Worm (Caenorhabditis elegans) whole organism, L4 larva: ENCODE data around the gene W07A12.4.

Experiments used
- F26F4.8 ChIP-seq: fragments of 200-800 bp; sonication (Bioruptor generic); conservative IDR thresholded peaks from 2 replicates; pipeline ENCODE4 v1.3.6; 2022; ENCODE audit warnings: missing genetic modification characterization, missing compliant biosample characterization
- F44E2.7 ChIP-seq: fragments of 200-800 bp; sonication (Bioruptor generic); IDR thresholded peaks from 2 replicates; pipeline ENCODE4 v2.1.2; 2022; ENCODE audit warnings: missing genetic modification characterization, missing compliant biosample characterization
- T20F7.1 ChIP-seq: fragments of 200-800 bp; sonication (Bioruptor generic); optimal IDR thresholded peaks from 2 replicates; lab custom pipeline; 2018; ENCODE audit warnings: mild to moderate bottlenecking, missing genetic modification characterization, missing compliant biosample characterization
- Y105C5A.15 ChIP-seq: fragments of 200-800 bp; sonication (Bioruptor generic); IDR thresholded peaks from 2 replicates; pipeline ENCODE4 v1.3.6; 2022; ENCODE audit warnings: missing genetic modification characterization, missing compliant biosample characterization
- ZK337.2 ChIP-seq: fragments of 200-800 bp; sonication (Bioruptor generic); IDR thresholded peaks from 2 replicates; pipeline ENCODE4 v1.3.6; 2022; ENCODE audit warnings: missing genetic modification reagents, missing genetic modification characterization, missing compliant biosample characterization
- aly-2 ChIP-seq: sonication (generic microtip); optimal IDR thresholded peaks from 2 replicates; lab custom pipeline; 2018; ENCODE audit warnings: missing biosample characterization, missing genetic modification characterization
- ama-1 ChIP-seq: fragments of 150-350 bp; optimal IDR thresholded peaks from 2 replicates; lab custom pipeline; 2014; ENCODE audit warnings: inconsistent platforms, mixed read lengths
- arid-1 ChIP-seq: fragments of 200-800 bp; sonication (Bioruptor generic); conservative IDR thresholded peaks from 2 replicates; pipeline ENCODE4 v1.3.6; 2022; ENCODE audit warnings: missing genetic modification reagents, missing genetic modification characterization, missing compliant biosample characterization
- attf-4 ChIP-seq: sonication (generic microtip); optimal IDR thresholded peaks from 3 replicates; lab custom pipeline; 2017; ENCODE audit warnings: missing biosample characterization, missing genetic modification characterization
- ceh-20 ChIP-seq: fragments of 200-800 bp; sonication (Bioruptor generic); IDR thresholded peaks from 2 replicates; pipeline ENCODE4 v1.3.6; 2022; ENCODE audit warnings: missing genetic modification reagents, missing genetic modification characterization, missing compliant biosample characterization
- ceh-28 ChIP-seq: fragments of 150-350 bp; optimal IDR thresholded peaks from 2 replicates; lab custom pipeline; 2014; ENCODE audit warnings: missing biosample characterization, missing genetic modification reagents, missing genetic modification characterization
- ceh-62 ChIP-seq: sonication (generic microtip); optimal IDR thresholded peaks from 2 replicates; lab custom pipeline; 2017; ENCODE audit warnings: missing biosample characterization, missing genetic modification characterization
- cey-2 ChIP-seq: sonication (generic microtip); optimal IDR thresholded peaks from 3 replicates; lab custom pipeline; 2017; ENCODE audit warnings: missing genetic modification characterization, mild to moderate bottlenecking, missing compliant biosample characterization, antibody characterized with exemption, borderline replicate concordance; ENCODE audit not compliant: insufficient read depth
- daf-16 ChIP-seq, 3 experiments: sonication (generic microtip); optimal IDR thresholded peaks; 2 replicates each; lab custom pipeline; 2016 to 2017; ENCODE audit warnings: missing genetic modification characterization in 3 of 3, missing genetic modification reagents in 3 of 3, mild to moderate bottlenecking in 2 of 3, missing compliant biosample characterization in 2 of 3, missing biosample characterization in 1 of 3, moderate library complexity in 1 of 3
- dmd-9 ChIP-seq: fragments of 200-800 bp; sonication (Bioruptor generic); IDR thresholded peaks from 2 replicates; pipeline ENCODE4 v1.3.6; 2022; ENCODE audit warnings: missing genetic modification reagents, missing genetic modification characterization, missing compliant biosample characterization
- dpl-1 ChIP-seq: fragments of 150-350 bp; optimal IDR thresholded peaks from 2 replicates; lab custom pipeline; 2014; ENCODE audit warnings: missing biosample characterization, missing genetic modification reagents, missing genetic modification characterization
- egl-43 ChIP-seq: fragments of 200-800 bp; sonication (Bioruptor generic); IDR thresholded peaks from 2 replicates; pipeline ENCODE4 v1.3.6; 2022; ENCODE audit warnings: missing genetic modification reagents, missing genetic modification characterization, missing compliant biosample characterization
- fos-1 ChIP-seq: fragments of 150-350 bp; optimal IDR thresholded peaks from 2 replicates; lab custom pipeline; 2014; ENCODE audit warnings: missing biosample characterization, missing genetic modification characterization
- gei-8 ChIP-seq: fragments of 200-800 bp; sonication (Bioruptor generic); optimal IDR thresholded peaks from 2 replicates; lab custom pipeline; 2018; ENCODE audit warnings: mild to moderate bottlenecking, missing genetic modification characterization, missing compliant biosample characterization
- hmg-1.1 ChIP-seq: fragments of 200-800 bp; sonication (Bioruptor generic); IDR thresholded peaks from 2 replicates; pipeline ENCODE4 v1.3.6; 2022; ENCODE audit warnings: missing genetic modification reagents, missing genetic modification characterization, missing compliant biosample characterization
- lim-7 ChIP-seq: fragments of 200-800 bp; sonication (Bioruptor generic); IDR thresholded peaks from 2 replicates; pipeline ENCODE4 v1.3.6; 2022; ENCODE audit warnings: missing genetic modification characterization, missing compliant biosample characterization
- lin-1 ChIP-seq: fragments of 200-800 bp; sonication (Bioruptor generic); IDR thresholded peaks from 2 replicates; pipeline ENCODE4 v1.3.6; 2022; ENCODE audit warnings: missing genetic modification reagents, missing genetic modification characterization, missing compliant biosample characterization
- lin-13 ChIP-seq: fragments of 150-350 bp; optimal IDR thresholded peaks from 2 replicates; lab custom pipeline; 2014; ENCODE audit warnings: missing biosample characterization, missing genetic modification reagents, missing genetic modification characterization
- lin-29 ChIP-seq: fragments of 200-800 bp; sonication (Bioruptor generic); IDR thresholded peaks from 2 replicates; pipeline ENCODE4 v1.3.6; 2022; ENCODE audit warnings: missing genetic modification reagents, missing genetic modification characterization, missing compliant biosample characterization
- lin-39 ChIP-seq: fragments of 150-350 bp; optimal IDR thresholded peaks from 2 replicates; lab custom pipeline; 2014; ENCODE audit warnings: missing biosample characterization, missing genetic modification reagents, missing genetic modification characterization
- madf-5 ChIP-seq, 2 experiments: fragments of 200-800 bp; sonication (Bioruptor generic); IDR thresholded peaks; 2 replicates each; pipeline ENCODE4 v1.3.6; 2022; ENCODE audit warnings: missing compliant biosample characterization in 2 of 2, missing genetic modification characterization in 2 of 2
- madf-9 ChIP-seq: fragments of 200-800 bp; sonication (Bioruptor generic); conservative IDR thresholded peaks from 2 replicates; pipeline ENCODE4 v1.3.6; 2022; ENCODE audit warnings: missing genetic modification reagents, missing genetic modification characterization, missing compliant biosample characterization
- mep-1 ChIP-seq: fragments of 150-350 bp; sonication (generic microtip); optimal IDR thresholded peaks from 3 replicates; lab custom pipeline; 2014; ENCODE audit warnings: missing biosample characterization, missing genetic modification characterization
- mxl-2 ChIP-seq: fragments of 200-800 bp; sonication (Bioruptor generic); conservative IDR thresholded peaks from 2 replicates; pipeline ENCODE4 v1.3.6; 2022; ENCODE audit warnings: missing genetic modification reagents, missing genetic modification characterization, missing compliant biosample characterization
- mxl-3 ChIP-seq: fragments of 200-800 bp; sonication (Bioruptor generic); optimal IDR thresholded peaks from 2 replicates; lab custom pipeline; 2018; ENCODE audit warnings: mild to moderate bottlenecking, missing genetic modification characterization, missing compliant biosample characterization
- nhr-11 ChIP-seq: fragments of 150-350 bp; optimal IDR thresholded peaks from 2 replicates; lab custom pipeline; 2014; ENCODE audit warnings: missing biosample characterization, missing genetic modification characterization
- nhr-111 ChIP-seq: fragments of 200-800 bp; sonication (Bioruptor generic); optimal IDR thresholded peaks from 2 replicates; lab custom pipeline; 2018; ENCODE audit warnings: mild to moderate bottlenecking, missing genetic modification characterization, missing compliant biosample characterization
- nhr-28 ChIP-seq: fragments of 150-350 bp; optimal IDR thresholded peaks from 2 replicates; lab custom pipeline; 2014; ENCODE audit warnings: missing biosample characterization, missing genetic modification characterization
- nhr-41 ChIP-seq: fragments of 200-800 bp; sonication (Bioruptor generic); IDR thresholded peaks from 2 replicates; pipeline ENCODE4 v1.3.6; 2022; ENCODE audit warnings: missing genetic modification reagents, missing genetic modification characterization, missing compliant biosample characterization
- nhr-42 ChIP-seq: fragments of 200-800 bp; sonication (Bioruptor generic); IDR thresholded peaks from 2 replicates; pipeline ENCODE4 v1.3.6; 2022; ENCODE audit warnings: missing genetic modification characterization, missing compliant biosample characterization
- nhr-6 ChIP-seq: fragments of 150-350 bp; optimal IDR thresholded peaks from 2 replicates; lab custom pipeline; 2014; ENCODE audit warnings: missing biosample characterization, missing genetic modification characterization
- pha-4 ChIP-seq, 2 experiments: fragments of 150-350 bp in 1 of 2; fragments of 200-800 bp in 1 of 2; sonication (Bioruptor generic) in 1 of 2; IDR thresholded peaks in 1 of 2; optimal IDR thresholded peaks in 1 of 2; 2 replicates each; pipeline versions ENCODE4 v1.3.6 to Lab custom; 2014 to 2022; ENCODE audit warnings: missing genetic modification characterization in 2 of 2, missing genetic modification reagents in 2 of 2, missing biosample characterization in 1 of 2, missing compliant biosample characterization in 1 of 2
- sdz-12 ChIP-seq: fragments of 200-800 bp; sonication (Bioruptor generic); optimal IDR thresholded peaks from 2 replicates; lab custom pipeline; 2018; ENCODE audit warnings: mild to moderate bottlenecking, missing genetic modification characterization, missing compliant biosample characterization
- set-16 ChIP-seq: fragments of 200-800 bp; sonication (Bioruptor generic); IDR thresholded peaks from 2 replicates; pipeline ENCODE4 v1.3.6; 2022; ENCODE audit warnings: missing genetic modification reagents, missing genetic modification characterization, missing compliant biosample characterization
- skn-1 ChIP-seq: fragments of 150-350 bp; optimal IDR thresholded peaks from 2 replicates; lab custom pipeline; 2014; ENCODE audit warnings: missing biosample characterization, missing genetic modification characterization
- snpc-4 ChIP-seq: fragments of 150-350 bp; optimal IDR thresholded peaks from 2 replicates; lab custom pipeline; 2014; ENCODE audit warnings: missing biosample characterization, missing genetic modification characterization
- tra-1 ChIP-seq: fragments of 200-800 bp; sonication (Bioruptor generic); IDR thresholded peaks from 2 replicates; pipeline ENCODE4 v1.3.6; 2022; ENCODE audit warnings: missing genetic modification reagents, missing genetic modification characterization, missing compliant biosample characterization
- unc-130 ChIP-seq: sonication (generic microtip); optimal IDR thresholded peaks from 2 replicates; lab custom pipeline; 2016; ENCODE audit warnings: missing genetic modification reagents, missing genetic modification characterization, missing compliant biosample characterization
- unc-62 ChIP-seq, 3 experiments: fragments of 150-350 bp in 1 of 3; sonication (generic microtip); optimal IDR thresholded peaks in 2 of 3; peaks in 1 of 3; 1 replicate in 1 of 3; 2 replicates in 2 of 3; lab custom pipeline; 2014 to 2017; ENCODE audit warnings: missing biosample characterization in 3 of 3, missing genetic modification characterization in 3 of 3, missing genetic modification reagents in 3 of 3, missing genotype in 1 of 3
- zfp-2 ChIP-seq: sonication (generic microtip); optimal IDR thresholded peaks from 2 replicates; lab custom pipeline; 2016; ENCODE audit warnings: mild to moderate bottlenecking, missing genetic modification characterization, missing compliant biosample characterization
- zip-11 ChIP-seq: fragments of 200-800 bp; sonication (Bioruptor generic); IDR thresholded peaks from 2 replicates; pipeline ENCODE4 v1.3.6; 2022; ENCODE audit warnings: missing genetic modification characterization, missing compliant biosample characterization
- ztf-11 ChIP-seq: fragments of 150-350 bp; optimal IDR thresholded peaks from 2 replicates; lab custom pipeline; 2014; ENCODE audit warnings: missing biosample characterization, missing genetic modification characterization
- ztf-7 ChIP-seq: fragments of 150-350 bp; optimal IDR thresholded peaks from 2 replicates; lab custom pipeline; 2014; ENCODE audit warnings: missing biosample characterization, missing genetic modification characterization

W07A12.4 gene

ce11 chrII:9111471-9112016 lies 34.5 kb upstream of the W07A12.4 start (continued):
- no peak for TF ChIP-seq ceh-28 (tag; lab: Kevin White, UChicago)
- TF ChIP-seq nhr-11 (tag; lab: Kevin White, UChicago) = no peak
- TF ChIP-seq ztf-11 (tag; lab: Kevin White, UChicago) = no peak
- peak; percentile 14 for TF ChIP-seq mep-1 (tag; lab: Kevin White, UChicago)
- peak; percentile 13 for TF ChIP-seq mxl-3

ce11 chrII:9112851-9113250 lies 33.2 kb upstream of the W07A12.4 start, which contains the start of gene jun-1:
Gene jun-1, plus strand, starts transcription at chrII:9113157.
- TF ChIP-seq sdz-12 (GFP tag; lab: Kevin White, UChicago) = no peak
- no peak for TF ChIP-seq nhr-111 (GFP tag; lab: Kevin White, UChicago)
- TF ChIP-seq egl-43 (GFP tag; lab: Robert Waterston, UW) = no peak
- no peak for TF ChIP-seq ceh-62
- TF ChIP-seq gei-8 = no peak
- TF ChIP-seq ztf-11 (tag; lab: Kevin White, UChicago) = no peak
- TF ChIP-seq dpl-1 (GFP tag; lab: Kevin White, UChicago) = peak; percentile 47
- TF ChIP-seq set-16 (GFP tag; lab: Robert Waterston, UW) = peak; percentile 41
- peak in 1 of 2 experiments; percentile 100 for TF ChIP-seq unc-62 (GFP tag; optimal IDR thresholded peaks at IDR 0.05 in 1 of 2; lab: Kevin White, UChicago)
- no peak for TF ChIP-seq unc-62 (tag; optimal IDR thresholded peaks at IDR 0.05; lab: Kevin White, UChicago)
- peak; percentile 60; the same call in 1 of the 2 replicates for TF ChIP-seq tra-1 (GFP tag; lab: Robert Waterston, UW)
- TF ChIP-seq zfp-2 (tag; lab: Kevin White, UChicago) = no peak
- peak in 1 of 2 experiments; percentile 68 for TF ChIP-seq daf-16 (GFP tag; optimal IDR thresholded peaks at IDR 0.05; lab: Kevin White, UChicago)
- TF ChIP-seq daf-16 (tag; optimal IDR thresholded peaks at IDR 0.05; lab: Kevin White, UChicago) = peak; percentile 23
- TF ChIP-seq nhr-28 = peak; percentile 89
- no peak for TF ChIP-seq arid-1 (GFP tag; lab: Robert Waterston, UW)
- peak; percentile 44 for TF ChIP-seq cey-2 (tag; lab: Kevin White, UChicago)
- no peak for TF ChIP-seq Y105C5A.15 (GFP tag; lab: Robert Waterston, UW)
- TF ChIP-seq lin-13 (GFP tag; lab: Kevin White, UChicago) = no peak
- TF ChIP-seq lin-29 (GFP tag; lab: Robert Waterston, UW) = no peak
- TF ChIP-seq ZK337.2 = no peak
- no peak for TF ChIP-seq dmd-9 (GFP tag; lab: Robert Waterston, UW)
- TF ChIP-seq attf-4 (tag; lab: Kevin White, UChicago) = no peak
- TF ChIP-seq ceh-20 (GFP tag; lab: Robert Waterston, UW) = 0 out of 2 replicates have a peak, but pooled peaks have one; percentile 35
- TF ChIP-seq nhr-6 (tag; lab: Kevin White, UChicago) = peak; percentile 92
- peak; percentile 67; the same call in 1 of the 2 replicates for TF ChIP-seq hmg-1.1 (GFP tag; lab: Robert Waterston, UW)
- peak; percentile 94 for TF ChIP-seq nhr-11 (tag; lab: Kevin White, UChicago)
- TF ChIP-seq skn-1 = no peak
- no peak for TF ChIP-seq snpc-4 (tag; lab: Kevin White, UChicago)
- TF ChIP-seq F26F4.8 = no peak
- no peak for TF ChIP-seq F44E2.7 (GFP tag; lab: Robert Waterston, UW)
- no peak for TF ChIP-seq lin-39
- no peak for TF ChIP-seq madf-5 (GFP tag; IDR thresholded peaks at IDR 0.05; lab: Robert Waterston, UW)
- TF ChIP-seq zip-11 = no peak
- no peak for TF ChIP-seq fos-1 (tag; lab: Kevin White, UChicago)
- TF ChIP-seq ztf-7 = no peak
- no peak for TF ChIP-seq nhr-41 (GFP tag; lab: Robert Waterston, UW)
- 0 out of 2 replicates have a peak, but pooled peaks have one; percentile 22 for TF ChIP-seq pha-4 (GFP tag; IDR thresholded peaks at IDR 0.05; lab: Robert Waterston, UW)
- TF ChIP-seq pha-4 (tag; optimal IDR thresholded peaks at IDR 0.05; lab: Kevin White, UChicago) = no peak
- TF ChIP-seq aly-2 = no peak
- TF ChIP-seq ama-1 (lab: Kevin White, UChicago) = no peak
- TF ChIP-seq lin-1 (GFP tag; lab: Robert Waterston, UW) = no peak
- TF ChIP-seq T20F7.1 = peak; percentile 71
- no peak for TF ChIP-seq mxl-2 (GFP tag; lab: Robert Waterston, UW)
- no peak for TF ChIP-seq lim-7
- TF ChIP-seq unc-130 = no peak
- no peak for TF ChIP-seq madf-9 (GFP tag; lab: Robert Waterston, UW)
- no peak for TF ChIP-seq nhr-42
